Worm (Caenorhabditis elegans) whole organism, mixed stage, embryonic: ENCODE results near the gene ZC155.4.

Experiments
- ceh-39 ChIP-seq: fragments of 150-350 bp; optimal IDR thresholded peaks from 2 replicates; lab custom pipeline; 2014; ENCODE audit warnings: missing biosample characterization, missing genetic modification characterization
- cnd-1 ChIP-seq: fragments of 200-800 bp; sonication (Bioruptor generic); optimal IDR thresholded peaks from 2 replicates; lab custom pipeline; 2018; ENCODE audit warnings: mild to moderate bottlenecking, missing genetic modification characterization, missing compliant biosample characterization
- pha-4 ChIP-seq: fragments of 150-350 bp; optimal IDR thresholded peaks from 2 replicates; lab custom pipeline; 2018; ENCODE audit warnings: missing biosample characterization, missing genetic modification reagents, missing genetic modification characterization
- unc-39 ChIP-seq: fragments of 150-350 bp; optimal IDR thresholded peaks from 2 replicates; lab custom pipeline; 2014; ENCODE audit warnings: missing biosample characterization, missing genetic modification characterization

- TF ChIP-seq unc-39 (tag; lab: Kevin White, UChicago): no peak
- TF ChIP-seq cnd-1 (tag; lab: Kevin White, UChicago): no peak
- no peak for TF ChIP-seq pha-4 (tag; lab: Kevin White, UChicago)
- no peak for TF ChIP-seq ceh-39 (tag; lab: Kevin White, UChicago)
These were observed 15.1 kb upstream of the ZC155.4 start, which contains the start of gene prmt-5 for ce11 chrIII:5230415-5230814.
